Worm (Caenorhabditis elegans) whole organism, L2 larva: ENCODE data around the gene sftb-2.
A peak's percentile ranks its signal among the peaks of the same experiment; 100 is the strongest.

Source experiments
- F13H6.1 ChIP-seq: sonication (generic microtip); optimal IDR thresholded peaks from 2 replicates; lab custom pipeline; 2016; ENCODE audit warnings: missing genetic modification characterization, missing compliant biosample characterization
- R02D3.7 ChIP-seq: fragments of 150-350 bp; optimal IDR thresholded peaks from 2 replicates; lab custom pipeline; 2014; ENCODE audit warnings: missing biosample characterization, missing genetic modification characterization
- aly-2 ChIP-seq: fragments of 150-350 bp; optimal IDR thresholded peaks from 2 replicates; lab custom pipeline; 2014; ENCODE audit warnings: missing biosample characterization, missing genetic modification characterization
- ama-1 ChIP-seq: fragments of 150-350 bp; optimal IDR thresholded peaks from 2 replicates; lab custom pipeline; 2018; ENCODE audit warnings: inconsistent platforms
- blmp-1 ChIP-seq: sonication (generic microtip); optimal IDR thresholded peaks from 2 replicates; lab custom pipeline; 2017; ENCODE audit warnings: missing genetic modification characterization, mild to moderate bottlenecking, missing compliant biosample characterization, antibody characterized with exemption, moderate library complexity; ENCODE audit not compliant: insufficient read depth
- ceh-16 ChIP-seq: fragments of 150-350 bp; optimal IDR thresholded peaks from 2 replicates; lab custom pipeline; 2014; ENCODE audit warnings: missing biosample characterization, missing genetic modification characterization
- ceh-82 ChIP-seq: fragments of 150-350 bp; optimal IDR thresholded peaks from 2 replicates; lab custom pipeline; 2014; ENCODE audit warnings: missing biosample characterization, missing genetic modification characterization
- dmd-4 ChIP-seq: sonication (generic microtip); optimal IDR thresholded peaks from 2 replicates; lab custom pipeline; 2017; ENCODE audit warnings: missing biosample characterization, missing genetic modification characterization
- elt-1 ChIP-seq: fragments of 150-350 bp; optimal IDR thresholded peaks from 2 replicates; lab custom pipeline; 2014; ENCODE audit warnings: missing biosample characterization, missing genetic modification characterization
- elt-3 ChIP-seq: sonication (generic microtip); optimal IDR thresholded peaks from 2 replicates; lab custom pipeline; 2017; ENCODE audit warnings: missing biosample characterization, missing genetic modification characterization
- fos-1 ChIP-seq: fragments of 150-350 bp; optimal IDR thresholded peaks from 2 replicates; lab custom pipeline; 2014; ENCODE audit warnings: missing biosample characterization, missing genetic modification characterization
- lin-11 ChIP-seq: fragments of 150-350 bp; sonication (generic microtip); optimal IDR thresholded peaks from 2 replicates; lab custom pipeline; 2014; ENCODE audit warnings: missing biosample characterization, missing genetic modification characterization, inconsistent platforms, mixed read lengths
- lin-13 ChIP-seq: fragments of 150-350 bp; optimal IDR thresholded peaks from 2 replicates; lab custom pipeline; 2014; ENCODE audit warnings: missing biosample characterization, missing genetic modification reagents, missing genetic modification characterization
- lin-39 ChIP-seq: fragments of 150-350 bp; optimal IDR thresholded peaks from 2 replicates; lab custom pipeline; 2014; ENCODE audit warnings: missing biosample characterization, missing genetic modification reagents, missing genetic modification characterization
- mab-5 ChIP-seq: fragments of 150-350 bp; optimal IDR thresholded peaks from 2 replicates; lab custom pipeline; 2014; ENCODE audit warnings: missing biosample characterization, missing genetic modification characterization
- mbf-1 ChIP-seq: sonication (generic microtip); optimal IDR thresholded peaks from 2 replicates; lab custom pipeline; 2017; ENCODE audit warnings: missing biosample characterization, missing genetic modification characterization
- mdl-1 ChIP-seq, 2 experiments: fragments of 150-350 bp in 1 of 2; sonication (generic microtip) in 1 of 2; optimal IDR thresholded peaks; 2 replicates each; lab custom pipeline; 2017; ENCODE audit warnings: missing biosample characterization in 2 of 2, missing genetic modification characterization in 2 of 2
- nhr-10 ChIP-seq: sonication (generic microtip); optimal IDR thresholded peaks from 2 replicates; lab custom pipeline; 2017; ENCODE audit warnings: missing biosample characterization, missing genetic modification characterization
- nhr-11 ChIP-seq: fragments of 150-350 bp; optimal IDR thresholded peaks from 2 replicates; lab custom pipeline; 2014; ENCODE audit warnings: missing biosample characterization, missing genetic modification characterization
- nhr-12 ChIP-seq: fragments of 150-350 bp; optimal IDR thresholded peaks from 2 replicates; lab custom pipeline; 2014; ENCODE audit warnings: missing biosample characterization, missing genetic modification characterization
- nhr-129 ChIP-seq: fragments of 150-350 bp; optimal IDR thresholded peaks from 2 replicates; lab custom pipeline; 2014; ENCODE audit warnings: missing biosample characterization, missing genetic modification characterization
- nhr-25 ChIP-seq: fragments of 150-350 bp; sonication (generic microtip); optimal IDR thresholded peaks from 3 replicates; lab custom pipeline; 2014; ENCODE audit warnings: missing biosample characterization, missing genetic modification characterization
- nhr-6 ChIP-seq: fragments of 150-350 bp; optimal IDR thresholded peaks from 2 replicates; lab custom pipeline; 2014; ENCODE audit warnings: missing biosample characterization, missing genetic modification characterization
- nhr-77 ChIP-seq: fragments of 150-350 bp; optimal IDR thresholded peaks from 2 replicates; lab custom pipeline; 2014; ENCODE audit warnings: missing biosample characterization, missing genetic modification characterization
- peb-1 ChIP-seq: fragments of 150-350 bp; optimal IDR thresholded peaks from 2 replicates; lab custom pipeline; 2014; ENCODE audit warnings: missing biosample characterization, missing genetic modification characterization
- skn-1 ChIP-seq: sonication (generic microtip); optimal IDR thresholded peaks from 2 replicates; lab custom pipeline; 2017; ENCODE audit warnings: missing biosample characterization, missing genetic modification characterization
- sma-3 ChIP-seq: sonication (generic microtip); optimal IDR thresholded peaks from 2 replicates; lab custom pipeline; 2016; ENCODE audit warnings: missing genetic modification reagents, missing genetic modification characterization, missing compliant biosample characterization
- sma-9 ChIP-seq, 2 experiments: fragments of 150-350 bp in 1 of 2; sonication (generic microtip) in 1 of 2; optimal IDR thresholded peaks; 2 replicates each; lab custom pipeline; 2014 to 2016; ENCODE audit warnings: missing genetic modification characterization in 2 of 2, mild to moderate bottlenecking in 1 of 2, missing biosample characterization in 1 of 2, missing compliant biosample characterization in 1 of 2, missing genetic modification reagents in 1 of 2, moderate library complexity in 1 of 2
- snpc-4 ChIP-seq: fragments of 150-350 bp; optimal IDR thresholded peaks from 2 replicates; lab custom pipeline; 2014; ENCODE audit warnings: missing biosample characterization, missing genetic modification characterization
- unc-39 ChIP-seq: fragments of 150-350 bp; optimal IDR thresholded peaks from 2 replicates; lab custom pipeline; 2014; ENCODE audit warnings: missing biosample characterization, missing genetic modification characterization
- unc-55 ChIP-seq: fragments of 150-350 bp; sonication (generic microtip); optimal IDR thresholded peaks from 3 replicates; lab custom pipeline; 2014; ENCODE audit warnings: missing biosample characterization, missing genetic modification reagents, missing genetic modification characterization
- unc-62 ChIP-seq: fragments of 150-350 bp; optimal IDR thresholded peaks from 2 replicates; lab custom pipeline; 2014; ENCODE audit warnings: missing biosample characterization, missing genetic modification reagents, missing genetic modification characterization
- zag-1 ChIP-seq: fragments of 150-350 bp; optimal IDR thresholded peaks from 2 replicates; lab custom pipeline; 2014; ENCODE audit warnings: missing biosample characterization, missing genetic modification characterization
- ztf-1 ChIP-seq: fragments of 200-800 bp; sonication (Bioruptor generic); conservative IDR thresholded peaks from 2 replicates; pipeline ENCODE4 v1.3.6; 2022; ENCODE audit warnings: missing genetic modification characterization, missing compliant biosample characterization
- ztf-11 ChIP-seq: sonication (generic microtip); optimal IDR thresholded peaks from 2 replicates; lab custom pipeline; 2017; ENCODE audit warnings: missing biosample characterization, missing genetic modification characterization

The sftb-2 gene

ce11 chrV:126610-127009 lies 1.4 kb upstream of the sftb-2 start, which contains the start of gene W03F9.1 (continued):
- TF ChIP-seq mdl-1 (tag; optimal IDR thresholded peaks at IDR 0.05; lab: Kevin White, UChicago) (no peak), aly-2 (tag; lab: Kevin White, UChicago) (no peak), elt-3 (no peak), R02D3.7 (tag; lab: Kevin White, UChicago) (no peak), mbf-1 (no peak), sma-9 (GFP tag; optimal IDR thresholded peaks at IDR 0.05; lab: Kevin White, UChicago) (no peak), sma-9 (tag; optimal IDR thresholded peaks at IDR 0.05; lab: Kevin White, UChicago) (no peak), nhr-11 (tag; lab: Kevin White, UChicago) (no peak), nhr-10 (tag; lab: Kevin White, UChicago) (no peak), lin-11 (tag; lab: Kevin White, UChicago) (peak; percentile 53), zag-1 (tag; lab: Kevin White, UChicago) (no peak), ztf-11 (no peak), nhr-6 (tag; lab: Kevin White, UChicago) (no peak), nhr-25 (tag; lab: Kevin White, UChicago) (peak; percentile 59), F13H6.1 (tag; lab: Kevin White, UChicago) (peak; percentile 50), nhr-129 (no peak), fos-1 (peak; percentile 18), ceh-82 (tag; lab: Kevin White, UChicago) (no peak), ama-1 (lab: Kevin White, UChicago) (no peak), nhr-77 (no peak), elt-1 (tag; lab: Kevin White, UChicago) (no peak), blmp-1 (tag; lab: Kevin White, UChicago) (no peak), nhr-12 (tag; lab: Kevin White, UChicago) (no peak)

DNA sequence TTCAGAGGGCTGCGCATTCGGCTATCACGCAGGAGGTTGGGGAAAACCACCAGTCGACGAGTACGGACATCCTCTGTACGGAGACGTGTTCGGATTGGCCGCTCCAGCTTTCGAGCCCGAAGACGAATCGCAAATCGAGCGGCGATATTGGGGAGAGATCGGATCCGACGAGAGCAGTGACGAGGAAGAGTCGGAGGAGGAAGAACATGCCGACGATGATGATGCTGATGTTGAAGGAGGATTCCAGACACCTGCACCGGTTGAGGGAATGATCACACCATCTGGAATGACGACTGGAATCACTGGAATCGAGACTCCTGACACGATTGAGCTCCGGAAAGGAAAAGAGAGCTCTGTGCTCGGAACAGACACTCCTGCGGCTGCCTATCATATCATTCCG lies 2.1 kb downstream of the sftb-2 start:
- TF ChIP-seq lin-11 (tag; lab: Kevin White, UChicago) (no peak), lin-13 (no peak), snpc-4 (tag; lab: Kevin White, UChicago) (no peak), unc-39 (tag; lab: Kevin White, UChicago) (no peak), ceh-82 (tag; lab: Kevin White, UChicago) (no peak), peb-1 (tag; lab: Kevin White, UChicago) (no peak), ama-1 (lab: Kevin White, UChicago) (no peak), lin-39 (tag; lab: Kevin White, UChicago) (no peak), elt-3 (no peak), skn-1 (tag; lab: Kevin White, UChicago) (no peak)

ce11 chrV:137667-138066 lies 9.6 kb downstream of the sftb-2 start:
- TF ChIP-seq zag-1 (tag; lab: Kevin White, UChicago) (no peak), fos-1 (no peak), unc-55 (GFP tag; lab: Kevin White, UChicago) (no peak), unc-62 (no peak)

DNA sequence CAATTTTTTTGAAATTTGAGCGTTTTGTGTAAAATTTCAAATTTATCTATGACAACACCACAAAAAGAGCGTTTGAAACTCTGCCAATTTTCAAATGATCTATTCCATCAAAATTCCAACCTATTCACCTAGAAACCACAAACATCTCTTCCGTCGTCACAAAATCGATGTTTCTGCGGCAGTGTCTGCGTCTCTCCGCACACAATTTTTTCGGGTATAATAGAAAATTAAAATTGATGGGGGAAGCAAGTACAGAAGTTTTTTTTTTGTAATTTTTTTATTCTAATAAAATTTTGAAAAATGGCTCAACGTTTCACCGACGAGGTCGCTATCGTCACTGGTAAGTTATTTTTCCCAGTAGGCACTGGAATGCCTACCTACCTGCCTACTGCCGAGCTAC lies 10.6 kb downstream of the sftb-2 start, which contains the start of gene W03F9.9:
TSS of gene W03F9.9 (plus strand) at position 301 of the 400 bp plus-strand sequence.
- TF ChIP-seq dmd-4 (tag; lab: Kevin White, UChicago) = no peak
- TF ChIP-seq ztf-1 (GFP tag; lab: Robert Waterston, UW) = no peak
- no peak for TF ChIP-seq elt-3

- TF ChIP-seq elt-3 = no peak
- TF ChIP-seq dmd-4 (tag; lab: Kevin White, UChicago) = no peak
- TF ChIP-seq R02D3.7 (tag; lab: Kevin White, UChicago) = no peak
- TF ChIP-seq aly-2 (tag; lab: Kevin White, UChicago) = no peak
- TF ChIP-seq sma-3 = no peak
- TF ChIP-seq nhr-10 (tag; lab: Kevin White, UChicago) = no peak
- TF ChIP-seq mab-5 (tag; lab: Kevin White, UChicago) = no peak
- TF ChIP-seq peb-1 (tag; lab: Kevin White, UChicago) = no peak
- no peak for TF ChIP-seq ceh-16 (tag; lab: Kevin White, UChicago)
Measured at ce11 chrV:141257-141656, 13.2 kb downstream of the sftb-2 start, which contains the start of gene W03F9.11. Gene W03F9.11, minus strand, starts transcription at chrV:141357.
